Worm (Caenorhabditis elegans): Measurements from ENCODE around the gene tgn-38.

tgn-38 gene

DNA sequence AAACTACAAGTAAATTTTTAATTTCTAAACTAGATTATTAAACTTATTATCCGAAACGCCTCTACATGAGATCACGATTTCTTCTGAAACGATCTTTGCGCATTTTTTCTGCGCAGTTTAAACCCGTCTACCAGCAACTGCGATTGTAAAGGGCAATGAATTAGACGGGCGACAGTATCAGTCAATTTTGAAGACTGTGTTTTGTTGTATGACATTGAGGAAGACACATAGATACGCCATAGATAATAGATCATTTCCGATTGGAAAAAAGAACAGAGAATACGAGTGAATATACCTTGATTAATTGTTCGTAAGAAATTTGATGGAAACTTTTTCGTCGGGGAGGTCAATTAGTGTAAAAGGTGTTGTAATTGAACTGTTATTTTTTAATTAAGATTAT lies 7.6 kb downstream of the tgn-38 start:
- TF ChIP-seq hif-1 (tag; optimal IDR thresholded peaks at IDR 0.05) (no peak), mxl-2 (GFP tag; conservative IDR thresholded peaks at IDR 0.05) (no peak), T20F7.1 (GFP tag; optimal IDR thresholded peaks at IDR 0.05) (no peak), nhr-6 (tag; optimal IDR thresholded peaks at IDR 0.05) (no peak), nhr-48 (tag; optimal IDR thresholded peaks at IDR 0.05) (peak; percentile 5), nhr-25 (tag; optimal IDR thresholded peaks at IDR 0.05; ENCODE audit: borderline replicate concordance, insufficient read depth) (peak; percentile 47), Y48G9A.11 (GFP tag; IDR thresholded peaks at IDR 0.05) (no peak), mdl-1 (tag; optimal IDR thresholded peaks at IDR 0.05) (peak in 1 of 2 experiments; percentile 46), nhr-28 (tag; optimal IDR thresholded peaks at IDR 0.05) (peak; percentile 57)

DNA sequence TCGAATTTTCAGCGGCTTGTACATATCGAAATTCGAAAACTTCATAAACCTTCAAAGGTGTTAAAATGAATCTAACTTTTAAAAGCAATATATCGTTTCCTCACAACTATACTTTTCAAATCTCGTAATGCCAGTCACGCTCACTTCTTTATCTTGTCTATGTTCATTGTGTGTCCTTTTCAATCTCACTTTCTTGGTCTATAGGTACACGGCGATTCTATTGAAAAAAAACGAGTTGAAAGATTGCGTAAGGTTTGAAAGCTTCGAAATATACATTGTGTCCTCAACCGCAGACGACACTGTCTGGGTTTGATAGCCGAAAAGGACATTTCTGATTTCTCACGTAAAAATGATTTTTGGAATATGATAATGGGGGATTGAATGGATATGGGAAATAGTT lies 10.1 kb downstream of the tgn-38 start:
- TF ChIP-seq attf-4 (tag; optimal IDR thresholded peaks at IDR 0.05) (no peak), fos-1 (tag; optimal IDR thresholded peaks at IDR 0.05) (no peak), lin-1 (GFP tag; IDR thresholded peaks at IDR 0.05) (no peak), mxl-2 (GFP tag; conservative IDR thresholded peaks at IDR 0.05) (no peak), daf-16 (GFP tag; optimal IDR thresholded peaks at IDR 0.05) (no peak), daf-16 (tag; optimal IDR thresholded peaks at IDR 0.05) (no peak), unc-62 (GFP tag; optimal IDR thresholded peaks at IDR 0.05 in 1 of 2) (peak in 1 of 2 experiments; percentile 84), unc-62 (tag; optimal IDR thresholded peaks at IDR 0.05) (no peak), ZK337.2 (GFP tag; IDR thresholded peaks at IDR 0.05) (no peak), nhr-28 (tag; optimal IDR thresholded peaks at IDR 0.05) (no peak)

DNA sequence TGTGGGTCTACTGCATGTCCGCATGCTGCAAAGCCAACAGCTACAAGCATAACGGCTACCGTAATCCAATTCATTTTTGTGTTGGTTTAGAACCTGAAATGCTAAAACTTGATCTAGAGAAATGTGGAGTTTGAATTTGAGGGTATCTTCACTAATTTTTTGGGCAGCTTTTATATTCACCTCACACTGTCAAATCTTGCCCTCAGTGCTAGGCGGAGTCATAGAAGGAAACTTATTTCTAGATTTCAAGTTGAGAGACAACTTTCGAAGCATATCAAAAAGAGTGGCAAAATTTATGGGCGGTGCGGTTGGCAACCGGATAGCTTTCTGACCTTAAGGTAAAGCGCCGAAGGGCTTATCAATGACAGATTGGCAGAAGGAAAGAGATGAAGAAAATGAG lies 13.4 kb downstream of the tgn-38 start, which contains the start of gene lips-6:
Gene lips-6, minus strand, starts transcription at position 101 of the 400 bp plus-strand sequence.
- TF ChIP-seq mep-1 (tag; optimal IDR thresholded peaks at IDR 0.05) (no peak), F44E2.7 (GFP tag; IDR thresholded peaks at IDR 0.05) (no peak), fkh-10 (GFP tag; optimal IDR thresholded peaks at IDR 0.05) (no peak), ztf-7 (tag; optimal IDR thresholded peaks at IDR 0.05) (no peak), daf-19 (GFP tag; conservative IDR thresholded peaks at IDR 0.05) (no peak), nhr-25 (tag; optimal IDR thresholded peaks at IDR 0.05; ENCODE audit: borderline replicate concordance, insufficient read depth) (no peak), hmg-1.1 (GFP tag; IDR thresholded peaks at IDR 0.05) (no peak)

DNA sequence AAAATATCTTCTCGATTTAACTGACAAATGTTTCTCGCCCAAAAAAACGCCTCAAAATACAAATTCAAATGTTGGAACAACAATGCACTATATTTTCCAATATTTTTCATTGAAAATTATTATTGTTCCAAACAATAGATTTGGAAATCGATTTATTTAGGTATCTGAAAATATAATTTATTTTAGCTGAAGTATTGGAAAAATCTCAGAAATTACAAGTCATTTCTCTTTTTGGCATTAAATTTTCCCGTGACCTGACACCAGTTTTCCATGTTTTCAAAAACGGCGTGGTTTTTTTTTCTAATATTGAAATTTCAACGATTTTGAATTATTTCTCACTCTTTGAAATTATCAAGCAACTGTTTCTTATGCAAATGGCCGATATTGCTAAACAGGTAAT lies 15.9 kb downstream of the tgn-38 start, which contains the start of gene spe-17:
Gene spe-17, plus strand, starts transcription at position 301 of the 400 bp plus-strand sequence.
- TF ChIP-seq spr-1 (tag; optimal IDR thresholded peaks at IDR 0.05) = no peak
- no peak for TF ChIP-seq Y105C5A.15 (GFP tag; IDR thresholded peaks at IDR 0.05)
- TF ChIP-seq zip-11 (GFP tag; IDR thresholded peaks at IDR 0.05) = no peak
- TF ChIP-seq jun-1 (tag; optimal IDR thresholded peaks at IDR 0.05) = no peak
- no peak for TF ChIP-seq saeg-2 (GFP tag; IDR thresholded peaks at IDR 0.05)
- no peak for TF ChIP-seq ceh-28 (tag; optimal IDR thresholded peaks at IDR 0.05)
- TF ChIP-seq nhr-41 (GFP tag; IDR thresholded peaks at IDR 0.05) = no peak
- TF ChIP-seq madf-5 (GFP tag; IDR thresholded peaks at IDR 0.05) = no peak

DNA sequence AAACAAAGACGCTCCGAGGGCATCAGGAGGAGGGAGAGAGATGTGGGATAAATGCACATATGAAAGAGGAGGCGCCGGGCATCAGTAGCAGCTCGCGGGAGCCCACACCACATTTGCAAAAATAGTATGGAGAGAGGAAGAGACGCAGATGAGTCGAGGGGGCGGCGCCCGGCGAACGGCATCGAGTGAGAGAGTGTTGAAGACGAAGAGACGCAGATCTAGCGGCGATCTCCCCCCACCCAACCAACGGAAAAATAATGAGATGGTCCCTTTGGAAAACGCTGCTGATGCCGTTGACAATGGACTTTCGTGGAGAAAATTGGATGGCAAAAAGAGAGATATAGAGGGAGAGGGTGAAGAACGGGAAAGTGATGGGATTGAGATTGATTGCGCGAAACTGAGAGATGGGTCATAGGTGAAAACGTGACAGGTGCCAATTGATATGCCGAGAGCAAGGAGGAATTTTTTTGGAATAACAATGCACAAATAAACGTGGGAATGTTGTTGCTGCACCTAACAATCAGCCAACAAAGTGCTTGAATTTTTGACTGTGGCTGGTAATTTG lies 16.5 kb downstream of the tgn-38 start:
- no peak for TF ChIP-seq nhr-6 (tag; optimal IDR thresholded peaks at IDR 0.05)
- TF ChIP-seq tra-1 (GFP tag; IDR thresholded peaks at IDR 0.05) = peak; percentile 25; the same call in 1 of the 2 replicates
- peak in 1 of 2 experiments; percentile 81 for TF ChIP-seq daf-16 (GFP tag; optimal IDR thresholded peaks at IDR 0.05)
- TF ChIP-seq daf-16 (tag; optimal IDR thresholded peaks at IDR 0.05) = no peak
- TF ChIP-seq set-16 (GFP tag; IDR thresholded peaks at IDR 0.05) = peak; percentile 70
- TF ChIP-seq unc-62 (GFP tag; optimal IDR thresholded peaks at IDR 0.05 in 1 of 2) = peak in 1 of 2 experiments; percentile 0
- no peak for TF ChIP-seq unc-62 (tag; optimal IDR thresholded peaks at IDR 0.05)
- TF ChIP-seq aha-1 (tag) = peak; percentile 50
- TF ChIP-seq hlh-11 (tag; optimal IDR thresholded peaks at IDR 0.05) = peak; percentile 63
- TF ChIP-seq pha-4 (GFP tag; IDR thresholded peaks at IDR 0.05) = no peak
- TF ChIP-seq pha-4 (tag; optimal IDR thresholded peaks at IDR 0.05) = no peak
- peak; percentile 61 for TF ChIP-seq nhr-11 (tag; optimal IDR thresholded peaks at IDR 0.05)
- no peak for TF ChIP-seq unc-39 (tag; optimal IDR thresholded peaks at IDR 0.05)
- TF ChIP-seq mxl-3 (GFP tag; optimal IDR thresholded peaks at IDR 0.05) = peak; percentile 38
- TF ChIP-seq hmg-1.1 (GFP tag; IDR thresholded peaks at IDR 0.05) = 0 out of 2 replicates have a peak, but pooled peaks have one; percentile 12
- TF ChIP-seq D1046.2 (GFP tag; IDR thresholded peaks at IDR 0.05) = no peak
